Worm (Caenorhabditis elegans) whole organism, L4 larva: Measurements from ENCODE around the gene arle-14.

ENCODE experiments used
- ceh-62 ChIP-seq: sonication (generic microtip); optimal IDR thresholded peaks from 2 replicates; lab custom pipeline; 2017; ENCODE audit warnings: missing biosample characterization, missing genetic modification characterization
- ceh-82 ChIP-seq: sonication (generic microtip); optimal IDR thresholded peaks from 2 replicates; lab custom pipeline; 2017; ENCODE audit warnings: missing biosample characterization, missing genetic modification characterization
- egl-27 ChIP-seq: sonication (generic microtip); optimal IDR thresholded peaks from 3 replicates; lab custom pipeline; 2017; ENCODE audit warnings: missing biosample characterization, missing genetic modification reagents, missing genetic modification characterization
- fkh-10 ChIP-seq: fragments of 150-350 bp; optimal IDR thresholded peaks from 2 replicates; lab custom pipeline; 2014; ENCODE audit warnings: missing biosample characterization, missing genetic modification reagents, missing genetic modification characterization
- madf-5 ChIP-seq, 2 experiments: fragments of 200-800 bp; sonication (Bioruptor generic); IDR thresholded peaks; 2 replicates each; pipeline ENCODE4 v1.3.6; 2022; ENCODE audit warnings: missing compliant biosample characterization in 2 of 2, missing genetic modification characterization in 2 of 2
- mdl-1 ChIP-seq, 2 experiments: fragments of 150-350 bp in 1 of 2; sonication (generic microtip) in 1 of 2; optimal IDR thresholded peaks; 2 replicates each; lab custom pipeline; 2014 to 2017; ENCODE audit warnings: missing biosample characterization in 2 of 2, missing genetic modification characterization in 2 of 2
- skn-1 ChIP-seq: fragments of 150-350 bp; optimal IDR thresholded peaks from 2 replicates; lab custom pipeline; 2014; ENCODE audit warnings: missing biosample characterization, missing genetic modification characterization
- snpc-4 ChIP-seq: fragments of 150-350 bp; optimal IDR thresholded peaks from 2 replicates; lab custom pipeline; 2014; ENCODE audit warnings: missing biosample characterization, missing genetic modification characterization
- tag-97 ChIP-seq: fragments of 200-800 bp; sonication (Bioruptor generic); IDR thresholded peaks from 2 replicates; pipeline ENCODE4 v1.3.6; 2022; ENCODE audit warnings: missing genetic modification characterization, missing compliant biosample characterization
- unc-62 ChIP-seq, 3 experiments: fragments of 150-350 bp in 1 of 3; sonication (generic microtip); optimal IDR thresholded peaks in 2 of 3; peaks in 1 of 3; 1 replicate in 1 of 3; 2 replicates in 2 of 3; lab custom pipeline; 2014 to 2017; ENCODE audit warnings: missing biosample characterization in 3 of 3, missing genetic modification characterization in 3 of 3, missing genetic modification reagents in 3 of 3, missing genotype in 1 of 3
- ztf-11 ChIP-seq: fragments of 150-350 bp; optimal IDR thresholded peaks from 2 replicates; lab custom pipeline; 2014; ENCODE audit warnings: missing biosample characterization, missing genetic modification characterization

- TF ChIP-seq fkh-10 (GFP tag; lab: Kevin White, UChicago) (no peak), tag-97 (GFP tag; lab: Robert Waterston, UW) (no peak), snpc-4 (tag; lab: Kevin White, UChicago) (no peak), skn-1 (tag; lab: Kevin White, UChicago) (no peak), unc-62 (GFP tag; optimal IDR thresholded peaks at IDR 0.05 in 1 of 2; lab: Kevin White, UChicago) (peak in 1 of 2 experiments; percentile 85), unc-62 (tag; optimal IDR thresholded peaks at IDR 0.05; lab: Kevin White, UChicago) (no peak), ceh-82 (tag; lab: Kevin White, UChicago) (no peak), egl-27 (tag; lab: Kevin White, UChicago) (no peak), ztf-11 (tag; lab: Kevin White, UChicago) (no peak), ceh-62 (tag; lab: Kevin White, UChicago) (no peak), madf-5 (GFP tag; IDR thresholded peaks at IDR 0.05; lab: Robert Waterston, UW) (no peak), mdl-1 (tag; optimal IDR thresholded peaks at IDR 0.05; lab: Kevin White, UChicago) (no peak)
These were observed 24.6 kb downstream of the arle-14 start for ce11 chrIII:5717173-5717748.
